Fruit fly (Drosophila melanogaster) whole organism, embryonic: ENCODE measurements around the gene tws.
A peak's percentile ranks its signal among the peaks of the same experiment; 100 is the strongest.

Source experiments
- Ada2b ChIP-seq: fragments of 200-800 bp; sonication (Bioruptor generic); IDR thresholded peaks from 2 replicates; pipeline ENCODE4 v1.3.6; 2022; ENCODE audit warnings: missing biosample characterization, missing genetic modification characterization
- BtbVII ChIP-seq: fragments of 200-800 bp; sonication (Bioruptor generic); optimal IDR thresholded peaks from 3 replicates; lab custom pipeline; 2017; ENCODE audit warnings: missing biosample characterization, mild to moderate bottlenecking, missing genetic modification characterization
- CG10431 ChIP-seq: fragments of 200-800 bp; sonication (Bioruptor generic); optimal IDR thresholded peaks from 3 replicates; lab custom pipeline; 2018; ENCODE audit warnings: missing biosample characterization, mild to moderate bottlenecking, missing genetic modification characterization
- CG10565 ChIP-seq: fragments of 200-800 bp; sonication (Bioruptor generic); optimal IDR thresholded peaks from 3 replicates; lab custom pipeline; 2016; ENCODE audit warnings: missing biosample characterization, mild to moderate bottlenecking, missing genetic modification characterization
- CG12391 ChIP-seq: fragments of 200-800 bp; sonication (Bioruptor generic); optimal IDR thresholded peaks from 3 replicates; lab custom pipeline; 2018; ENCODE audit warnings: missing biosample characterization, mild to moderate bottlenecking, missing genetic modification characterization, moderate library complexity
- CG12744 ChIP-seq: fragments of 200-800 bp; sonication (Bioruptor generic); optimal IDR thresholded peaks from 2 replicates; lab custom pipeline; 2016; ENCODE audit warnings: missing biosample characterization, missing genetic modification characterization
- CG13287 ChIP-seq: fragments of 200-800 bp; sonication (Bioruptor generic); IDR thresholded peaks from 2 replicates; pipeline ENCODE4 v1.3.6; 2022; ENCODE audit warnings: missing biosample characterization, missing genetic modification characterization; ENCODE audit not compliant: partially characterized antibody
- CG14050 ChIP-seq: fragments of 200-800 bp; sonication (Bioruptor generic); IDR thresholded peaks from 3 replicates; pipeline ENCODE4 v1.3.6; 2022; ENCODE audit warnings: missing biosample characterization, missing genetic modification characterization
- CG15011 ChIP-seq: fragments of 200-800 bp; sonication (Bioruptor generic); optimal IDR thresholded peaks from 3 replicates; lab custom pipeline; 2018; ENCODE audit warnings: missing biosample characterization, mild to moderate bottlenecking, missing genetic modification characterization
- CG3065 ChIP-seq: fragments of 200-800 bp; sonication (Bioruptor generic); optimal IDR thresholded peaks from 2 replicates; lab custom pipeline; 2016; ENCODE audit warnings: missing biosample characterization, missing genetic modification characterization
- CG31441 ChIP-seq: fragments of 200-800 bp; sonication (Bioruptor generic); IDR thresholded peaks from 2 replicates; pipeline ENCODE4 v1.3.6; 2022; ENCODE audit warnings: missing biosample characterization, missing genetic modification characterization
- CG34224 ChIP-seq: fragments of 200-800 bp; sonication (Bioruptor generic); IDR thresholded peaks from 3 replicates; pipeline ENCODE4 v1.3.6; 2022; ENCODE audit warnings: missing biosample characterization, missing genetic modification characterization; ENCODE audit not compliant: partially characterized antibody
- CG6272 ChIP-seq: fragments of 200-800 bp; sonication (Bioruptor generic); IDR thresholded peaks from 2 replicates; pipeline ENCODE4 v1.3.6; 2022; ENCODE audit warnings: missing biosample characterization, missing genetic modification characterization
- CG6765 ChIP-seq: fragments of 200-800 bp; sonication (Bioruptor generic); optimal IDR thresholded peaks from 3 replicates; lab custom pipeline; 2017; ENCODE audit warnings: missing biosample characterization, mild to moderate bottlenecking, missing genetic modification characterization
- CG7839 ChIP-seq: fragments of 200-800 bp; sonication (Bioruptor generic); optimal IDR thresholded peaks from 3 replicates; lab custom pipeline; 2018; ENCODE audit warnings: missing biosample characterization, mild to moderate bottlenecking, missing genetic modification characterization, moderate library complexity
- CG8281 ChIP-seq: fragments of 200-800 bp; sonication (Bioruptor generic); optimal IDR thresholded peaks from 2 replicates; lab custom pipeline; 2018; ENCODE audit warnings: missing biosample characterization, mild to moderate bottlenecking, missing genetic modification characterization, moderate library complexity
- Camta ChIP-seq: fragments of 200-800 bp; sonication (Bioruptor generic); optimal IDR thresholded peaks from 2 replicates; lab custom pipeline; 2016; ENCODE audit warnings: missing biosample characterization, missing genetic modification characterization
- Deaf1 ChIP-seq: fragments of 200-800 bp; optimal IDR thresholded peaks from 3 replicates; lab custom pipeline; 2019; ENCODE audit warnings: missing biosample characterization, mild to moderate bottlenecking, missing genetic modification characterization, moderate library complexity
- Ets65A ChIP-seq: fragments of 200-800 bp; sonication (Bioruptor generic); peaks from one replicate; lab custom pipeline; 2016; ENCODE audit warnings: missing biosample characterization, missing genetic modification characterization
- Gug ChIP-seq: fragments of 200-800 bp; sonication (Bioruptor generic); IDR thresholded peaks from 4 replicates; pipeline ENCODE4 v1.3.6; 2022; ENCODE audit warnings: missing biosample characterization, missing genetic modification characterization
- Hey ChIP-seq: fragments of 200-800 bp; sonication (Bioruptor generic); optimal IDR thresholded peaks from 3 replicates; lab custom pipeline; 2018; ENCODE audit warnings: missing biosample characterization, mild to moderate bottlenecking, missing genetic modification characterization
- HmgZ ChIP-seq: fragments of 200-800 bp; sonication (Bioruptor generic); optimal IDR thresholded peaks from 2 replicates; lab custom pipeline; 2018; ENCODE audit warnings: missing biosample characterization, mild to moderate bottlenecking, missing genetic modification characterization
- Med ChIP-seq: fragments of 200-800 bp; sonication (Bioruptor generic); peaks from one replicate; lab custom pipeline; 2016; ENCODE audit warnings: missing biosample characterization, missing genetic modification characterization, mild to moderate bottlenecking, inconsistent platforms, moderate library complexity
- Sox100B ChIP-seq: fragments of 200-800 bp; sonication (Bioruptor generic); optimal IDR thresholded peaks from 3 replicates; lab custom pipeline; 2018; ENCODE audit warnings: missing biosample characterization, mild to moderate bottlenecking, missing genetic modification characterization
- Vsx1 ChIP-seq: fragments of 200-800 bp; sonication (Bioruptor generic); optimal IDR thresholded peaks from 2 replicates; lab custom pipeline; 2017; ENCODE audit warnings: missing biosample characterization, mild to moderate bottlenecking, missing genetic modification characterization, missing genetic modification reagents
- abd-A ChIP-seq: fragments of 200-800 bp; sonication (Bioruptor generic); optimal IDR thresholded peaks from 3 replicates; lab custom pipeline; 2019; ENCODE audit warnings: missing biosample characterization, mild to moderate bottlenecking, missing genetic modification characterization, moderate library complexity
- br ChIP-seq: fragments of >200 bp; optimal IDR thresholded peaks from 2 replicates; lab custom pipeline; 2017
- dmrt11E ChIP-seq: fragments of 200-800 bp; sonication (Bioruptor generic); optimal IDR thresholded peaks from 3 replicates; lab custom pipeline; 2018; ENCODE audit warnings: missing biosample characterization, mild to moderate bottlenecking, missing genetic modification characterization, moderate library complexity
- dmrt99B ChIP-seq: fragments of 200-800 bp; sonication (Bioruptor generic); optimal IDR thresholded peaks from 2 replicates; lab custom pipeline; 2018; ENCODE audit warnings: missing biosample characterization, mild to moderate bottlenecking, missing genetic modification characterization, moderate library complexity
- esg ChIP-seq: fragments of 200-800 bp; sonication (Bioruptor generic); conservative IDR thresholded peaks from 2 replicates; pipeline ENCODE4 v1.3.6; 2022; ENCODE audit warnings: missing biosample characterization, missing genetic modification characterization
- eyg ChIP-seq: fragments of 200-800 bp; sonication (Bioruptor generic); optimal IDR thresholded peaks from 3 replicates; lab custom pipeline; 2016; ENCODE audit warnings: missing biosample characterization, missing genetic modification characterization
- grau ChIP-seq: fragments of 200-800 bp; optimal IDR thresholded peaks from 3 replicates; lab custom pipeline; 2019; ENCODE audit warnings: missing biosample characterization, mild to moderate bottlenecking, missing genetic modification characterization, moderate library complexity
- grn ChIP-seq: fragments of 200-800 bp; sonication (Bioruptor generic); optimal IDR thresholded peaks from 3 replicates; lab custom pipeline; 2017; ENCODE audit warnings: missing biosample characterization, missing genetic modification characterization
- inv ChIP-seq: fragments of 200-800 bp; sonication (Bioruptor generic); IDR thresholded peaks from 2 replicates; pipeline ENCODE4 v1.3.6; 2022; ENCODE audit warnings: missing biosample characterization, missing genetic modification characterization; ENCODE audit not compliant: partially characterized antibody
- lab ChIP-seq: fragments of 200-800 bp; sonication (Bioruptor generic); optimal IDR thresholded peaks from 3 replicates; lab custom pipeline; 2017; ENCODE audit warnings: missing biosample characterization, missing genetic modification characterization, mild to moderate bottlenecking, moderate library complexity, missing genetic modification reagents
- lbe ChIP-seq: fragments of 200-800 bp; sonication (Bioruptor generic); optimal IDR thresholded peaks from 2 replicates; lab custom pipeline; 2016; ENCODE audit warnings: missing biosample characterization, mild to moderate bottlenecking, missing genetic modification characterization
- mld ChIP-seq: fragments of 200-800 bp; sonication (Bioruptor generic); IDR thresholded peaks from 3 replicates; pipeline ENCODE4 v1.3.6; 2022; ENCODE audit warnings: missing biosample characterization, missing genetic modification characterization; ENCODE audit not compliant: partially characterized antibody
- nerfin-1 ChIP-seq: fragments of 200-800 bp; sonication (Bioruptor generic); optimal IDR thresholded peaks from 3 replicates; lab custom pipeline; 2019; ENCODE audit warnings: missing biosample characterization, mild to moderate bottlenecking, missing genetic modification characterization, moderate library complexity
- prd ChIP-seq, 3 experiments: fragments of >200 bp in 2 of 3; fragments of 200-800 bp in 1 of 3; sonication (Bioruptor generic) in 1 of 3; optimal IDR thresholded peaks in 2 of 3; IDR thresholded peaks in 1 of 3; 2 replicates in 2 of 3; 3 replicates in 1 of 3; pipeline versions ENCODE4 v1.3.6 to Lab custom; 2017 to 2022; ENCODE audit warnings: missing biosample characterization in 1 of 3, missing genetic modification characterization in 1 of 3
- schlank ChIP-seq: fragments of 200-800 bp; sonication (Bioruptor generic); optimal IDR thresholded peaks from 2 replicates; lab custom pipeline; 2018; ENCODE audit warnings: missing biosample characterization, mild to moderate bottlenecking, missing genetic modification characterization
- sd ChIP-seq: fragments of 200-800 bp; sonication (Bioruptor generic); optimal IDR thresholded peaks from 3 replicates; lab custom pipeline; 2018; ENCODE audit warnings: missing biosample characterization, mild to moderate bottlenecking, missing genetic modification characterization, moderate library complexity
- sima ChIP-seq: fragments of 200-800 bp; sonication (Bioruptor generic); optimal IDR thresholded peaks from 2 replicates; lab custom pipeline; 2016; ENCODE audit warnings: missing biosample characterization, missing genetic modification characterization
- stc ChIP-seq: fragments of 200-800 bp; sonication (Bioruptor generic); IDR thresholded peaks from 2 replicates; pipeline ENCODE4 v1.3.6; 2022; ENCODE audit warnings: missing biosample characterization, missing genetic modification characterization
- trh ChIP-seq: fragments of 200-800 bp; sonication (Bioruptor generic); optimal IDR thresholded peaks from 2 replicates; lab custom pipeline; 2016; ENCODE audit warnings: missing biosample characterization, missing genetic modification characterization
- unpg ChIP-seq: fragments of 200-800 bp; sonication (Bioruptor generic); optimal IDR thresholded peaks from 3 replicates; lab custom pipeline; 2018; ENCODE audit warnings: missing biosample characterization, mild to moderate bottlenecking, missing genetic modification characterization, moderate library complexity
- zen ChIP-seq: fragments of 200-800 bp; sonication (Bioruptor generic); optimal IDR thresholded peaks from 3 replicates; lab custom pipeline; 2018; ENCODE audit warnings: missing biosample characterization, mild to moderate bottlenecking, missing genetic modification characterization, moderate library complexity
- zfh2 ChIP-seq: fragments of 200-800 bp; sonication (Bioruptor generic); optimal IDR thresholded peaks from 2 replicates; lab custom pipeline; 2016; ENCODE audit warnings: missing biosample characterization, missing genetic modification characterization

tws gene

dm6 chr3R:10139649-10140598 lies at the start of gene tws (continued):
- TF ChIP-seq CG8281 (tag; lab: Kevin White, UChicago) (peak; percentile 29), CG12744 (GFP tag; lab: Kevin White, UChicago) (peak; percentile 32), Med (GFP tag; lab: Kevin White, UChicago) (peak; percentile 94), schlank (peak; percentile 57), Ets65A (GFP tag; lab: Kevin White, UChicago) (peak; percentile 54), abd-A (tag; lab: Kevin White, UChicago) (peak; percentile 92), Vsx1 (GFP tag; lab: Kevin White, UChicago) (peak; percentile 71), CG7839 (tag; lab: Kevin White, UChicago) (peak; percentile 51), HmgZ (tag; lab: Kevin White, UChicago) (peak; percentile 32), unpg (peak; percentile 69), dmrt99B (tag; lab: Kevin White, UChicago) (peak; percentile 48), inv (GFP tag; lab: Robert Waterston, UW) (no peak), CG12391 (tag; lab: Kevin White, UChicago) (peak; percentile 29), trh (no peak), Gug (GFP tag; lab: Robert Waterston, UW) (peak; percentile 9; the same call in 1 of the 4 replicates), prd (optimal IDR thresholded peaks at IDR 0.05; lab: Kevin White, UChicago) (no peak), prd (GFP tag; IDR thresholded peaks at IDR 0.05; lab: Robert Waterston, UW) (peak; percentile 33; the same call in 1 of the 3 replicates), CG34224 (GFP tag; lab: Robert Waterston, UW) (no peak), eyg (peak; percentile 48), Sox100B (GFP tag; lab: Kevin White, UChicago) (peak; percentile 55), CG13287 (no peak; the same call in 1 of the 2 replicates), stc (GFP tag; lab: Robert Waterston, UW) (peak; percentile 63; the same call in 1 of the 2 replicates), CG6765 (GFP tag; lab: Kevin White, UChicago) (peak; percentile 59), sd (peak; percentile 83), zfh2 (peak; percentile 11), CG3065 (GFP tag; lab: Kevin White, UChicago) (no peak), CG6272 (GFP tag; lab: Robert Waterston, UW) (no peak), Camta (GFP tag; lab: Kevin White, UChicago) (no peak), CG10431 (GFP tag; lab: Kevin White, UChicago) (peak; percentile 1), dmrt11E (no peak), mld (GFP tag; lab: Robert Waterston, UW) (no peak), CG31441 (GFP tag; lab: Robert Waterston, UW) (peak; percentile 68), Ada2b (GFP tag; lab: Robert Waterston, UW) (peak; percentile 58), sima (GFP tag; lab: Kevin White, UChicago) (no peak), Deaf1 (tag; lab: Kevin White, UChicago) (peak; percentile 24), nerfin-1 (tag; lab: Kevin White, UChicago) (no peak), BtbVII (GFP tag; lab: Kevin White, UChicago) (peak; percentile 58), zen (tag; lab: Kevin White, UChicago) (no peak), CG15011 (GFP tag; lab: Kevin White, UChicago) (peak; percentile 14), grau (tag; lab: Kevin White, UChicago) (peak; percentile 59), Hey (tag; lab: Kevin White, UChicago) (no peak), esg (GFP tag; lab: Robert Waterston, UW) (no peak), lbe (no peak), br (lab: Kevin White, UChicago) (no peak), grn (GFP tag; lab: Kevin White, UChicago) (no peak), CG14050 (GFP tag; lab: Robert Waterston, UW) (no peak; the same call in 2 of the 3 replicates), CG10565 (no peak), lab (GFP tag; lab: Kevin White, UChicago) (peak; percentile 75)
